Worm (Caenorhabditis elegans): ENCODE measurements around the gene pfn-2.

- TF ChIP-seq nhr-67 (tag; optimal IDR thresholded peaks at IDR 0.05) = no peak
- no peak for TF ChIP-seq nhr-237 (tag; optimal IDR thresholded peaks at IDR 0.05)
- TF ChIP-seq nfya-1 (tag; optimal IDR thresholded peaks at IDR 0.05; ENCODE audit: insufficient read depth) = no peak
These were observed 32.3 kb downstream of the pfn-2 start for ce11 chrX:5321563-5321962.

All from whole organism, L3 larva.